Worm (Caenorhabditis elegans) whole organism, late embryonic: ENCODE results near the gene Y55F3BL.6.

Experiments
- F13H6.1 ChIP-seq: sonication (generic microtip); optimal IDR thresholded peaks from 2 replicates; lab custom pipeline; 2016; ENCODE audit warnings: missing genetic modification characterization, missing compliant biosample characterization
- ceh-30 ChIP-seq: fragments of 150-350 bp; optimal IDR thresholded peaks from 2 replicates; lab custom pipeline; 2014; ENCODE audit warnings: missing biosample characterization, missing genetic modification characterization
- ets-4 ChIP-seq: sonication (generic microtip); optimal IDR thresholded peaks from 2 replicates; lab custom pipeline; 2016; ENCODE audit warnings: missing genetic modification characterization, missing compliant biosample characterization
- fax-1 ChIP-seq: sonication (generic microtip); optimal IDR thresholded peaks from 2 replicates; lab custom pipeline; 2016; ENCODE audit warnings: missing genotype, missing genetic modification characterization, missing compliant biosample characterization
- hlh-8 ChIP-seq: sonication (generic microtip); optimal IDR thresholded peaks from 2 replicates; lab custom pipeline; 2016; ENCODE audit warnings: missing genotype, missing genetic modification characterization, missing compliant biosample characterization
- lim-6 ChIP-seq: sonication (generic microtip); optimal IDR thresholded peaks from 2 replicates; lab custom pipeline; 2016; ENCODE audit warnings: missing genetic modification characterization, missing compliant biosample characterization
- lin-11 ChIP-seq: fragments of 200-800 bp; sonication (Bioruptor generic); optimal IDR thresholded peaks from 2 replicates; lab custom pipeline; 2018; ENCODE audit warnings: mild to moderate bottlenecking, missing genetic modification characterization, missing compliant biosample characterization
- nhr-11 ChIP-seq: fragments of 150-350 bp; optimal IDR thresholded peaks from 2 replicates; lab custom pipeline; 2014; ENCODE audit warnings: missing biosample characterization, missing genetic modification characterization
- pag-3 ChIP-seq: sonication (generic microtip); optimal IDR thresholded peaks from 2 replicates; lab custom pipeline; 2016; ENCODE audit warnings: missing compliant biosample characterization, missing genetic modification characterization, borderline replicate concordance
- pha-4 ChIP-seq: fragments of 150-350 bp; optimal IDR thresholded peaks from 2 replicates; lab custom pipeline; 2018; ENCODE audit warnings: missing biosample characterization, missing genetic modification reagents, missing genetic modification characterization
- unc-86 ChIP-seq: sonication (generic microtip); optimal IDR thresholded peaks from 2 replicates; lab custom pipeline; 2016; ENCODE audit warnings: missing genetic modification characterization, missing compliant biosample characterization

ce11 chrIV:805693-806092, 1.2 kb downstream of the Y55F3BL.6 start:
- TF ChIP-seq pag-3 (no peak), fax-1 (tag; lab: Kevin White, UChicago) (no peak), ceh-30 (tag; lab: Kevin White, UChicago) (no peak), hlh-8 (tag; lab: Kevin White, UChicago) (no peak), lin-11 (no peak), pha-4 (tag; lab: Kevin White, UChicago) (no peak), unc-86 (tag; lab: Kevin White, UChicago) (no peak), F13H6.1 (tag; lab: Kevin White, UChicago) (no peak), lim-6 (tag; lab: Kevin White, UChicago) (no peak), ets-4 (tag; lab: Kevin White, UChicago) (no peak), nhr-11 (no peak)
